Worm (Caenorhabditis elegans): ENCODE data around the gene fbxb-99.
A peak's percentile ranks its signal among the peaks of the same experiment; 100 is the strongest.

The fbxb-99 gene

ce11 chrII:3808643-3809042 lies 15.4 kb upstream of the fbxb-99 start:
- no peak for TF ChIP-seq nhr-11 (tag; optimal IDR thresholded peaks at IDR 0.05)
- TF ChIP-seq daf-12 (tag; optimal IDR thresholded peaks at IDR 0.05), result no peak
- no peak for TF ChIP-seq nhr-67 (tag; optimal IDR thresholded peaks at IDR 0.05)
- TF ChIP-seq fkh-2 (tag; optimal IDR thresholded peaks at IDR 0.05), result no peak
- no peak for TF ChIP-seq nfya-1 (tag; optimal IDR thresholded peaks at IDR 0.05; ENCODE audit: insufficient read depth)
- TF ChIP-seq jun-1 (tag; optimal IDR thresholded peaks at IDR 0.05), result no peak
- TF ChIP-seq pqm-1 (tag; optimal IDR thresholded peaks at IDR 0.05), result no peak
- no peak for TF ChIP-seq nhr-237 (tag; optimal IDR thresholded peaks at IDR 0.05)
- TF ChIP-seq ama-1 (optimal IDR thresholded peaks at IDR 0.05), result no peak
- no peak for TF ChIP-seq lin-39 (tag; optimal IDR thresholded peaks at IDR 0.05)
- no peak for TF ChIP-seq fos-1 (tag; optimal IDR thresholded peaks at IDR 0.05)
- TF ChIP-seq zag-1 (tag; optimal IDR thresholded peaks at IDR 0.05), result no peak
- no peak for TF ChIP-seq unc-62 (GFP tag; optimal IDR thresholded peaks at IDR 0.05)
- no peak for TF ChIP-seq nhr-25 (tag; optimal IDR thresholded peaks at IDR 0.05)
- TF ChIP-seq nhr-12 (tag; optimal IDR thresholded peaks at IDR 0.05), result no peak

- TF ChIP-seq ztf-11 (tag; optimal IDR thresholded peaks at IDR 0.05), result no peak
- TF ChIP-seq nhr-23 (tag; optimal IDR thresholded peaks at IDR 0.05), result peak; percentile 66
- TF ChIP-seq egl-5 (tag; optimal IDR thresholded peaks at IDR 0.05), result peak; percentile 30
- TF ChIP-seq eor-1 (tag; optimal IDR thresholded peaks at IDR 0.05), result no peak
- TF ChIP-seq nhr-43 (tag; optimal IDR thresholded peaks at IDR 0.05; ENCODE audit: poor library complexity, severe bottlenecking), result peak; percentile 71
- peak; percentile 14 for TF ChIP-seq skn-1 (tag; optimal IDR thresholded peaks at IDR 0.05)
- no peak for TF ChIP-seq ceh-82 (tag; optimal IDR thresholded peaks at IDR 0.05)
- no peak for TF ChIP-seq lsy-12 (tag; optimal IDR thresholded peaks at IDR 0.05)
- peak; percentile 4 for TF ChIP-seq nhr-25 (tag; optimal IDR thresholded peaks at IDR 0.05)
- peak; percentile 99 for TF ChIP-seq R02D3.7 (tag; optimal IDR thresholded peaks at IDR 0.05)
- peak; percentile 64 for TF ChIP-seq lin-39 (tag; optimal IDR thresholded peaks at IDR 0.05)
- no peak for TF ChIP-seq sea-2 (GFP tag; optimal IDR thresholded peaks at IDR 0.05)
- no peak for TF ChIP-seq ZK546.5 (tag; optimal IDR thresholded peaks at IDR 0.05)
- no peak for TF ChIP-seq aly-2 (tag; optimal IDR thresholded peaks at IDR 0.05)
- peak; percentile 71 for TF ChIP-seq lin-15B (tag; optimal IDR thresholded peaks at IDR 0.05)
- no peak for TF ChIP-seq nhr-237 (tag; optimal IDR thresholded peaks at IDR 0.05)
- TF ChIP-seq pqm-1 (tag; optimal IDR thresholded peaks at IDR 0.05), result peak; percentile 38
- TF ChIP-seq nfya-1 (tag; optimal IDR thresholded peaks at IDR 0.05; ENCODE audit: insufficient read depth), result peak; percentile 89
- TF ChIP-seq elt-2 (tag; optimal IDR thresholded peaks at IDR 0.05), result peak; percentile 63
- no peak for TF ChIP-seq tbx-2 (tag; optimal IDR thresholded peaks at IDR 0.05)
- TF ChIP-seq jun-1 (tag; optimal IDR thresholded peaks at IDR 0.05), result no peak
- TF ChIP-seq mdl-1 (tag; optimal IDR thresholded peaks at IDR 0.05), result no peak
- TF ChIP-seq ztf-4 (tag; optimal IDR thresholded peaks at IDR 0.05), result no peak
Measured at ce11 chrII:3808104-3808503, 14.9 kb upstream of the fbxb-99 start, which contains the start of gene F54D10.5. TSS of gene F54D10.5 (minus strand) at chrII:3808177.

DNA sequence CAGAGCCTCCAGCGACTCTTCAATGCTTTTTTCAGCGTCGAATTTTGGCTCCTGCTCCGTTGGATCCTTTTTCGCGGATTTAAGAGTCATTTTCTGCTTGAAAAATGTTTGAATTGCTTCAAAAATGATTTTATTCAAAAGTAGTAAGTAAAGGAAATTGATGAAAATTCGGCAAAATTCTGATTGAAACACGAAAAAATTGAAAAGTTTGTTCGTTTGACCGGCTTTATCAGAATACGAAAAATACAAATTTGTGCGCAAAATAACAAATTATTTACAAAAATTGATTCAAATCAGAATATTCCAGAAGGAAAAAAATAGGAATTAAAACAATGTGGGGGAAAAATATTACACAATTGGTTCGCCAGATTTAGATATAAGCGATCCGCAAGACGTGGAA lies 13.7 kb upstream of the fbxb-99 start, which contains the start of gene F54D10.4:
Gene F54D10.4, minus strand, starts transcription at position 101 of the 400 bp plus-strand sequence.
- no peak for TF ChIP-seq ceh-9 (tag; optimal IDR thresholded peaks at IDR 0.05)

ce11 chrII:3805518-3805917 lies 12.3 kb upstream of the fbxb-99 start:
- no peak for TF ChIP-seq ama-1 (optimal IDR thresholded peaks at IDR 0.05)
- no peak for TF ChIP-seq ZK546.5 (tag; optimal IDR thresholded peaks at IDR 0.05)
- no peak for TF ChIP-seq skn-1 (tag; optimal IDR thresholded peaks at IDR 0.05)
- no peak for TF ChIP-seq eor-1 (tag; optimal IDR thresholded peaks at IDR 0.05)
- no peak for TF ChIP-seq lin-15B (tag; optimal IDR thresholded peaks at IDR 0.05)
- TF ChIP-seq nhr-43 (tag; optimal IDR thresholded peaks at IDR 0.05; ENCODE audit: poor library complexity, severe bottlenecking), result no peak
- no peak for TF ChIP-seq nhr-67 (tag; optimal IDR thresholded peaks at IDR 0.05)
- TF ChIP-seq tbx-2 (tag; optimal IDR thresholded peaks at IDR 0.05), result no peak
- no peak for TF ChIP-seq sea-2 (GFP tag; optimal IDR thresholded peaks at IDR 0.05)

DNA sequence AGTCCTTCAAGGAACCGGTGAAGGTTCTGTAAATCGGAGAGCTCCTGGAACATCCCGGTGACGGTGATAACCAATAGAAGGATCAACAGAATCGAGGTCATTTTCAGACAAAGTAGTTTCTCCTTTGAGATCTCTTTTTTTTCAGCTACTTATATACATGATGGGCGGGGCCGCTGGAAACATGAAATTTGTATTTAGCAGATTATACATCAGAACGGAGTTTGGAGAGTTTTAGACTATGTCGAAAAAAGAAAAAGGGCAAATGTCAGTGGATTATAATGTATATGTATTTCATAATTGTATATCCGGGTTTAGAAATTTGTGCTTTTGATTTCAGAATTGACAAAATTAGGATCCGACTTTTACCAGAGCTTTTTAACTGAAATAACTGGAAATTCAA lies 10.0 kb upstream of the fbxb-99 start, which contains the start of gene ins-32:
Gene ins-32, minus strand, starts transcription at position 101 of the 400 bp plus-strand sequence.
- TF ChIP-seq aly-2 (tag; optimal IDR thresholded peaks at IDR 0.05), result no peak

ce11 chrII:3795323-3795722 lies 2.1 kb upstream of the fbxb-99 start, which contains the start of gene Y8A9A.2:
TSS of gene Y8A9A.2 (plus strand) at chrII:3795623.
- TF ChIP-seq nfya-1 (tag; optimal IDR thresholded peaks at IDR 0.05; ENCODE audit: insufficient read depth) (no peak), nhr-67 (tag; optimal IDR thresholded peaks at IDR 0.05) (no peak), nhr-77 (tag; optimal IDR thresholded peaks at IDR 0.05) (no peak), fkh-2 (tag; optimal IDR thresholded peaks at IDR 0.05) (no peak), sea-2 (GFP tag; optimal IDR thresholded peaks at IDR 0.05) (no peak), ceh-9 (tag; optimal IDR thresholded peaks at IDR 0.05) (no peak), ceh-16 (tag; optimal IDR thresholded peaks at IDR 0.05) (no peak)
